Fruit fly (Drosophila melanogaster) whole organism, wandering third instar larva: ENCODE measurements around the gene dac.
A peak's percentile ranks its signal among the peaks of the same experiment; 100 is the strongest.

Source experiments
- Abd-B ChIP-seq: fragments of >200 bp; optimal IDR thresholded peaks from 2 replicates; lab custom pipeline; 2017; ENCODE audit warnings: missing biosample characterization, missing genetic modification characterization
- CG32264 ChIP-seq: fragments of 200-800 bp; sonication (Bioruptor generic); optimal IDR thresholded peaks from 2 replicates; lab custom pipeline; 2016; ENCODE audit warnings: missing biosample characterization, missing genetic modification characterization
- CG9705 ChIP-seq: fragments of 200-800 bp; sonication (Bioruptor generic); optimal IDR thresholded peaks from 2 replicates; lab custom pipeline; 2018; ENCODE audit warnings: missing biosample characterization, mild to moderate bottlenecking, missing genetic modification characterization
- CrebA ChIP-seq: fragments of 200-800 bp; sonication (Bioruptor generic); optimal IDR thresholded peaks from 2 replicates; lab custom pipeline; 2016; ENCODE audit warnings: missing biosample characterization, mild to moderate bottlenecking, missing genetic modification characterization, borderline replicate concordance
- Dfd ChIP-seq: fragments of >200 bp; optimal IDR thresholded peaks from 2 replicates; lab custom pipeline; 2017; ENCODE audit warnings: missing biosample characterization, missing genetic modification characterization
- Dif ChIP-seq: fragments of 200-275, 200-300 bp; sonication (Bioruptor generic); optimal IDR thresholded peaks from 2 replicates; lab custom pipeline; 2018; ENCODE audit warnings: missing biosample characterization, missing genetic modification characterization; ENCODE audit not compliant: partially characterized antibody
- GATAd ChIP-seq: sonication (Bioruptor generic); optimal IDR thresholded peaks from 2 replicates; lab custom pipeline; 2016; ENCODE audit warnings: missing biosample characterization, missing genetic modification characterization
- HLH106 ChIP-seq: fragments of 200-800 bp; optimal IDR thresholded peaks from 3 replicates; lab custom pipeline; 2019; ENCODE audit warnings: missing biosample characterization, mild to moderate bottlenecking, missing genetic modification characterization, moderate library complexity
- Hnf4 ChIP-seq: fragments of 200-800 bp; sonication (Bioruptor generic); optimal IDR thresholded peaks from 2 replicates; lab custom pipeline; 2016; ENCODE audit warnings: missing biosample characterization, mild to moderate bottlenecking, missing genetic modification characterization
- Hr78 ChIP-seq: fragments of >200 bp; optimal IDR thresholded peaks from 2 replicates; lab custom pipeline; 2017; ENCODE audit warnings: missing biosample characterization, missing genetic modification characterization
- Hr83 ChIP-seq: fragments of 200-300 bp; sonication (Bioruptor generic); optimal IDR thresholded peaks from 2 replicates; lab custom pipeline; 2016; ENCODE audit warnings: missing biosample characterization, mild to moderate bottlenecking, missing genetic modification characterization, moderate library complexity; ENCODE audit not compliant: poor library complexity, severe bottlenecking
- Jra ChIP-seq: sonication (Bioruptor generic); optimal IDR thresholded peaks from 2 replicates; lab custom pipeline; 2016; ENCODE audit warnings: missing biosample characterization, missing genetic modification characterization
- Mio ChIP-seq: sonication (Bioruptor generic); optimal IDR thresholded peaks from 2 replicates; lab custom pipeline; 2016; ENCODE audit warnings: missing biosample characterization, missing genetic modification characterization
- Myc ChIP-seq: fragments of >200 bp; optimal IDR thresholded peaks from 2 replicates; lab custom pipeline; 2017
- N ChIP-seq: fragments of >200 bp; optimal IDR thresholded peaks from 2 replicates; lab custom pipeline; 2018; ENCODE audit warnings: missing biosample characterization, missing external identifiers, missing genetic modification characterization
- OdsH ChIP-seq: fragments of 200-800 bp; sonication (Bioruptor generic); optimal IDR thresholded peaks from 2 replicates; lab custom pipeline; 2016; ENCODE audit warnings: missing biosample characterization, mild to moderate bottlenecking, missing genetic modification characterization
- Rel ChIP-seq, 2 experiments: fragments of 200-800 bp; sonication (Bioruptor generic) in 1 of 2; optimal IDR thresholded peaks; 2 replicates in 1 of 2; 3 replicates in 1 of 2; lab custom pipeline; 2016 to 2019; ENCODE audit warnings: mild to moderate bottlenecking in 2 of 2, missing biosample characterization in 2 of 2, missing genetic modification characterization in 2 of 2, moderate library complexity in 1 of 2
- Sp1 ChIP-seq: fragments of 200-800 bp; sonication (Bioruptor generic); optimal IDR thresholded peaks from 3 replicates; lab custom pipeline; 2019; ENCODE audit warnings: missing biosample characterization, mild to moderate bottlenecking, missing genetic modification characterization, moderate library complexity
- Vsx2 ChIP-seq: fragments of 200-300, 225-300 bp; sonication (Bioruptor generic); optimal IDR thresholded peaks from 2 replicates; lab custom pipeline; 2018; ENCODE audit warnings: missing biosample characterization, missing genetic modification characterization; ENCODE audit not compliant: partially characterized antibody
- br ChIP-seq: fragments of 200-800 bp; sonication (Bioruptor generic); optimal IDR thresholded peaks from 2 replicates; lab custom pipeline; 2016; ENCODE audit warnings: missing biosample characterization, missing genetic modification characterization
- brk ChIP-seq: fragments of 200-800 bp; sonication (Bioruptor generic); optimal IDR thresholded peaks from 2 replicates; lab custom pipeline; 2016; ENCODE audit warnings: missing biosample characterization, mild to moderate bottlenecking, missing genetic modification characterization
- dl ChIP-seq, 2 experiments: fragments of 175-275, 200-275 bp in 1 of 2; fragments of 200-275 bp in 1 of 2; sonication (Bioruptor generic); optimal IDR thresholded peaks; lab custom pipeline; 2018; ENCODE audit warnings: mild to moderate bottlenecking in 2 of 2, missing biosample characterization in 2 of 2, missing genetic modification characterization in 2 of 2, moderate library complexity in 2 of 2; ENCODE audit not compliant: partially characterized antibody in 2 of 2, insufficient read depth in 1 of 2
- dmrt93B ChIP-seq: fragments of 200-800 bp; sonication (Bioruptor generic); optimal IDR thresholded peaks from 2 replicates; lab custom pipeline; 2018; ENCODE audit warnings: missing biosample characterization, mild to moderate bottlenecking, missing genetic modification characterization
- dsf ChIP-seq: sonication (Bioruptor generic); optimal IDR thresholded peaks from 2 replicates; lab custom pipeline; 2016; ENCODE audit warnings: missing biosample characterization, missing genetic modification characterization, borderline replicate concordance
- ey ChIP-seq: fragments of 200-800 bp; sonication (Bioruptor generic); optimal IDR thresholded peaks from 2 replicates; lab custom pipeline; 2016; ENCODE audit warnings: missing biosample characterization, missing genetic modification characterization
- foxo ChIP-seq, 2 experiments: fragments of 200-800 bp; sonication (Bioruptor generic); optimal IDR thresholded peaks; 2 replicates in 1 of 2; 3 replicates in 1 of 2; lab custom pipeline; 2016 to 2017; ENCODE audit warnings: missing biosample characterization in 2 of 2, missing genetic modification characterization in 2 of 2
- fru ChIP-seq: fragments of 200-800 bp; sonication (Bioruptor generic); optimal IDR thresholded peaks from 3 replicates; lab custom pipeline; 2016; ENCODE audit warnings: missing biosample characterization, mild to moderate bottlenecking, missing genetic modification characterization
- h ChIP-seq: fragments of 200-800 bp; sonication (Bioruptor generic); optimal IDR thresholded peaks from 3 replicates; lab custom pipeline; 2016; ENCODE audit warnings: missing biosample characterization, mild to moderate bottlenecking, missing genetic modification characterization
- jim ChIP-seq: fragments of 175-275, 200-325 bp; sonication (Bioruptor generic); optimal IDR thresholded peaks from 2 replicates; lab custom pipeline; 2016; ENCODE audit warnings: missing biosample characterization, mild to moderate bottlenecking, missing genetic modification characterization
- lola ChIP-seq: fragments of >200 bp; optimal IDR thresholded peaks from 2 replicates; lab custom pipeline; 2017; ENCODE audit warnings: missing biosample characterization, missing genetic modification characterization
- pan ChIP-seq: fragments of >200 bp; optimal IDR thresholded peaks from 2 replicates; lab custom pipeline; 2017
- psq ChIP-seq: fragments of 200-800 bp; sonication (Bioruptor generic); optimal IDR thresholded peaks from 3 replicates; lab custom pipeline; 2017; ENCODE audit warnings: missing biosample characterization, mild to moderate bottlenecking, missing genetic modification characterization, moderate library complexity
- rgr ChIP-seq: fragments of 200-800 bp; sonication (Bioruptor generic); optimal IDR thresholded peaks from 3 replicates; lab custom pipeline; 2016; ENCODE audit warnings: missing biosample characterization, mild to moderate bottlenecking, missing genetic modification characterization
- sage ChIP-seq: fragments of 200-800 bp; sonication (Bioruptor generic); optimal IDR thresholded peaks from 2 replicates; lab custom pipeline; 2016; ENCODE audit warnings: missing biosample characterization, mild to moderate bottlenecking, missing genetic modification characterization
- sv ChIP-seq: fragments of 200-800 bp; sonication (Bioruptor generic); optimal IDR thresholded peaks from 3 replicates; lab custom pipeline; 2016; ENCODE audit warnings: missing biosample characterization, missing genetic modification characterization
- tai ChIP-seq: sonication (Bioruptor generic); optimal IDR thresholded peaks from 2 replicates; lab custom pipeline; 2016; ENCODE audit warnings: missing biosample characterization, missing genetic modification characterization
- usp ChIP-seq: fragments of >200 bp; optimal IDR thresholded peaks from 2 replicates; lab custom pipeline; 2017; ENCODE audit warnings: missing biosample characterization, missing genetic modification characterization
- woc ChIP-seq: sonication (Bioruptor generic); optimal IDR thresholded peaks from 2 replicates; lab custom pipeline; 2016; ENCODE audit warnings: missing biosample characterization, mild to moderate bottlenecking, missing genetic modification characterization

dac gene

DNA sequence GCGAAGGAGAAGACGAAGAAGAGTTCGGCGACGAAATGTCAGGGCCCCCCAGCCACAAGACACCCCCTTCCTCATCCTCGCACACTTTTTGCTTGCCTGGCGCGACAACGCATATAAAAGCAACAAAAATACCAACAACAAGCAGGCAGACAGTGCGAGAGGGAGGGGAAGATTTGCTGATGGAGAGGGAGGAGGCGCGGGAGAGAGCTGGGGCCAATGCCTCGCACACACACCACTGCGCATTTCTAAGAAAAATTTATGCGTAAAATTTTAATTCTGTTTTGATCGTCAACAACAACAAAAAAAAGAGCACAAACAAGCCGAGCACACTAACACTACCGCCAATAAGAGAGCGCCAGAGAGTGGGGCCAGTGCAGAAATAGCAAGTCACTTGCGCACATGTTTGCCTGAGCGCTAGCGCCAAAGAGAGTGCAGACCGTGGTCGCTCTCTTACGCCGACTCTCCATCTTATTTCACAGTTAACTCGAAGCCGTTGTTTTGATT, 40.3 kb upstream of the dac start:
- TF ChIP-seq Hr83 (GFP tag; lab: Kevin White, UChicago) (peak; percentile 63), Hr78 (GFP tag; lab: Kevin White, UChicago) (no peak), OdsH (GFP tag; lab: Kevin White, UChicago) (no peak), Vsx2 (peak; percentile 61), brk (no peak), h (GFP tag; lab: Kevin White, UChicago) (peak; percentile 81), sv (no peak), CG9705 (peak; percentile 36), sage (no peak), CG32264 (no peak), woc (GFP tag; lab: Kevin White, UChicago) (peak; percentile 42), jim (peak; percentile 100), pan (no peak), Myc (lab: Kevin White, UChicago) (no peak), Mio (GFP tag; lab: Kevin White, UChicago) (no peak), psq (GFP tag; lab: Kevin White, UChicago) (peak; percentile 94), Hnf4 (GFP tag; lab: Kevin White, UChicago) (peak; percentile 68), rgr (GFP tag; lab: Kevin White, UChicago) (peak; percentile 59), lola (GFP tag; lab: Kevin White, UChicago) (no peak), Abd-B (GFP tag; lab: Kevin White, UChicago) (no peak), Sp1 (peak; percentile 53), br (peak; percentile 78), GATAd (GFP tag; lab: Kevin White, UChicago) (no peak), N (GFP tag; lab: Kevin White, UChicago) (peak; percentile 34), foxo (GFP tag; optimal IDR thresholded peaks at IDR 0.05; lab: Kevin White, UChicago) (no peak), tai (no peak), dsf (no peak), Dif (GFP tag; lab: Kevin White, UChicago) (peak; percentile 92), Rel (GFP tag; optimal IDR thresholded peaks at IDR 0.05; lab: Kevin White, UChicago) (peak; percentile 38), Rel (tag; optimal IDR thresholded peaks at IDR 0.05; lab: Kevin White, UChicago) (peak; percentile 92), usp (GFP tag; lab: Kevin White, UChicago) (no peak), HLH106 (peak; percentile 61), CrebA (GFP tag; lab: Kevin White, UChicago) (peak; percentile 74), ey (GFP tag; lab: Kevin White, UChicago) (no peak), fru (GFP tag; lab: Kevin White, UChicago) (peak; percentile 36), Jra (GFP tag; lab: Kevin White, UChicago) (peak; percentile 78), Dfd (no peak), dmrt93B (GFP tag; lab: Kevin White, UChicago) (peak; percentile 16), dl (GFP tag; optimal IDR thresholded peaks at IDR 0.05; lab: Kevin White, UChicago; ENCODE audit: insufficient read depth in 1 of 2, partially characterized antibody in 2 of 2) (peak; percentile 82 to 89)

DNA sequence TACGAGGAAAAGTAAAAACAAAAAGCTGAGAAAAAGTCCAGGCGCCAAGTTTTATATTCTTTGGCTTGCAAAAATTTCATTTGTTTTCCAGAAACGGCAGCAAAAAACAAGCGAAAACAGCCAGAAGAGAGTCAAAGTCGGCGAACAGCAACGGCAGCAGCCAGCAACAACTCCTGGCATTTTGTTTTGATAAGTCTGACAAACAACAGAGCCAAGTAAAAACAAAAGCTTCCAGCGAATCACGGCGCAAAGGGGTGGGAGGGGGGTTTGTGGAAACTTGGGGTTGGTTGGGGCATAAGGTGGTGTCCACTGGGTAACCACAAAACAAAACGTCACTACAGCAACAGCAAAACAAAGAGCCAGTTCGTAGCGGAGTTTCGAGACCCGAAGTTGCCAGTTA, 39.3 kb upstream of the dac start:
- no peak for TF ChIP-seq Vsx2
- no peak for TF ChIP-seq Hr78 (GFP tag; lab: Kevin White, UChicago)
- no peak for TF ChIP-seq Rel (GFP tag; optimal IDR thresholded peaks at IDR 0.05; lab: Kevin White, UChicago)
- TF ChIP-seq Rel (tag; optimal IDR thresholded peaks at IDR 0.05; lab: Kevin White, UChicago) = peak; percentile 50
- TF ChIP-seq sage = no peak
- TF ChIP-seq CG32264 = no peak
- no peak for TF ChIP-seq Hr83 (GFP tag; lab: Kevin White, UChicago)
- no peak for TF ChIP-seq sv
- peak; percentile 2 for TF ChIP-seq Sp1
- TF ChIP-seq foxo (GFP tag; optimal IDR thresholded peaks at IDR 0.05; lab: Kevin White, UChicago) = no peak
- TF ChIP-seq Mio (GFP tag; lab: Kevin White, UChicago) = no peak
- TF ChIP-seq Dfd = peak; percentile 62
- no peak for TF ChIP-seq HLH106
- TF ChIP-seq lola (GFP tag; lab: Kevin White, UChicago) = no peak
- no peak for TF ChIP-seq pan

DNA sequence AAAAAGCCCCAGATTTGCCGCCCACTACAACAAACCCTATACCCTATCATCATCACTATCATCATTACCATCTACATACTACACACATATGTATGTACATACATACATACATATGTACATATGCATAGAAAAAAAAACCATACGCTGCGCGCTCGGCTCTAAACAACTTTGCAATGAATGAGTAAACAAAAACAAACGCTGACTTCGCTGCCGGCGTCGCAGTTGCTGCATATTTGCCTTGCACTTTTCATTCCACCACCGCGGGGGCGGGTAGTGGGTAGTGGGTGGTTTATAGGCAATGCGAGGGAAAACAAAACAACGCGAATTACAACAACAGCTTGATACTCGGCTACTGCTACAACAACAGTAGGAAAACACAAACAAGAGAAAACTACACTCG, 37.3 kb upstream of the dac start:
- TF ChIP-seq pan (no peak), usp (GFP tag; lab: Kevin White, UChicago) (no peak), Jra (GFP tag; lab: Kevin White, UChicago) (no peak), brk (no peak), foxo (GFP tag; optimal IDR thresholded peaks at IDR 0.05; lab: Kevin White, UChicago) (no peak), Hr78 (GFP tag; lab: Kevin White, UChicago) (no peak), Abd-B (GFP tag; lab: Kevin White, UChicago) (no peak), OdsH (GFP tag; lab: Kevin White, UChicago) (no peak), Vsx2 (no peak), CrebA (GFP tag; lab: Kevin White, UChicago) (no peak), Mio (GFP tag; lab: Kevin White, UChicago) (no peak), Hnf4 (GFP tag; lab: Kevin White, UChicago) (no peak), CG9705 (no peak), Rel (GFP tag; optimal IDR thresholded peaks at IDR 0.05; lab: Kevin White, UChicago) (no peak), Rel (tag; optimal IDR thresholded peaks at IDR 0.05; lab: Kevin White, UChicago) (no peak), GATAd (GFP tag; lab: Kevin White, UChicago) (no peak), psq (GFP tag; lab: Kevin White, UChicago) (no peak), Hr83 (GFP tag; lab: Kevin White, UChicago) (no peak)
- TF ChIP-seq, all 38 proteins: peak for 0
